Worm (Caenorhabditis elegans): ENCODE data around the gene C40A11.6.
"Not testable (repeated sequence)": the region's sequence is repeated elsewhere in the genome, so short reads cannot be mapped to it uniquely, and the experiment has no call there.

The C40A11.6 gene

ce11 chrII:2168374-2168773 is 22.9 kb upstream of the C40A11.6 start, which contains the start of gene fbxb-38:
TSS of gene fbxb-38 (minus strand) at chrII:2168763.
- TF ChIP-seq nhr-21 (tag; optimal IDR thresholded peaks at IDR 0.05) (no peak), Y55F3AM.14 (GFP tag; optimal IDR thresholded peaks at IDR 0.05) (no peak), peb-1 (tag; optimal IDR thresholded peaks at IDR 0.05) (no peak), dmd-4 (tag; optimal IDR thresholded peaks at IDR 0.05) (no peak), blmp-1 (tag; optimal IDR thresholded peaks at IDR 0.05; ENCODE audit: insufficient read depth) (no peak), lin-11 (tag; optimal IDR thresholded peaks at IDR 0.05) (no peak), unc-55 (GFP tag; optimal IDR thresholded peaks at IDR 0.05) (no peak), ceh-82 (tag; optimal IDR thresholded peaks at IDR 0.05) (no peak), fos-1 (tag; optimal IDR thresholded peaks at IDR 0.05) (no peak), mbf-1 (tag; optimal IDR thresholded peaks at IDR 0.05) (no peak)

ce11 chrII:2166376-2166775 is 20.9 kb upstream of the C40A11.6 start, which contains the start of gene C33C12.4:
TSS of gene C33C12.4 (minus strand) at chrII:2166476.
- TF ChIP-seq sma-3 (GFP tag; optimal IDR thresholded peaks at IDR 0.05), result no peak
- TF ChIP-seq ama-1 (optimal IDR thresholded peaks at IDR 0.05), result no peak

- TF ChIP-seq nhr-23, lin-11, ztf-4 (tag; optimal IDR thresholded peaks at IDR 0.05): not testable (repeated sequence)
Observed at ce11 chrII:2163370-2163882, 18.0 kb upstream of the C40A11.6 start, which contains the start of gene C33C12.11. TSS of gene C33C12.11 (minus strand) at chrII:2163832.

ce11 chrII:2153708-2154107 is 8.2 kb upstream of the C40A11.6 start, which contains the start of gene math-18:
TSS of gene math-18 (plus strand) at chrII:2154008.
- TF ChIP-seq unc-62 (GFP tag; optimal IDR thresholded peaks at IDR 0.05); zag-1 (tag; optimal IDR thresholded peaks at IDR 0.05); nhr-6 (tag; optimal IDR thresholded peaks at IDR 0.05): not testable (repeated sequence)

ce11 chrII:2152455-2152854 is 7.0 kb upstream of the C40A11.6 start:
- no peak for TF ChIP-seq mdl-1 (tag; optimal IDR thresholded peaks at IDR 0.05)
- peak; percentile 64 for TF ChIP-seq fos-1 (tag; optimal IDR thresholded peaks at IDR 0.05)

ce11 chrII:2150485-2150985 is 5.1 kb upstream of the C40A11.6 start, which contains the start of the genes C40A11.7 and C40A11.8:
TSS of gene C40A11.7 (minus strand) at chrII:2150585.
TSS of gene C40A11.8 (minus strand) at chrII:2150935.
- TF ChIP-seq gmeb-1 (tag; optimal IDR thresholded peaks at IDR 0.05) (no peak), ZK546.5 (tag; optimal IDR thresholded peaks at IDR 0.05) (no peak), dmd-4 (tag; optimal IDR thresholded peaks at IDR 0.05) (no peak), lsy-2 (tag; optimal IDR thresholded peaks at IDR 0.05) (no peak), mdl-1 (tag; optimal IDR thresholded peaks at IDR 0.05) (no peak), mab-5 (tag; optimal IDR thresholded peaks at IDR 0.05) (no peak), aly-2 (tag; optimal IDR thresholded peaks at IDR 0.05) (no peak), unc-55 (GFP tag; optimal IDR thresholded peaks at IDR 0.05) (no peak), C34F6.9 (tag; optimal IDR thresholded peaks at IDR 0.05) (no peak), elt-1 (tag; optimal IDR thresholded peaks at IDR 0.05) (no peak), R02D3.7 (tag; optimal IDR thresholded peaks at IDR 0.05) (no peak), fos-1 (tag; optimal IDR thresholded peaks at IDR 0.05) (no peak), nhr-21 (tag; optimal IDR thresholded peaks at IDR 0.05) (no peak), ztf-1 (GFP tag; conservative IDR thresholded peaks at IDR 0.05) (no peak), nhr-77 (tag; optimal IDR thresholded peaks at IDR 0.05) (no peak)

ce11 chrII:2146900-2147375 is 1.5 kb upstream of the C40A11.6 start, which contains the start of gene C40A11.2:
TSS of gene C40A11.2 (plus strand) at chrII:2146950.
- TF ChIP-seq ztf-1 (GFP tag; conservative IDR thresholded peaks at IDR 0.05) (no peak), nhr-237 (tag; optimal IDR thresholded peaks at IDR 0.05) (no peak), nhr-6 (tag; optimal IDR thresholded peaks at IDR 0.05) (no peak), dmd-4 (tag; optimal IDR thresholded peaks at IDR 0.05) (no peak), alr-1 (tag; optimal IDR thresholded peaks at IDR 0.05) (no peak), lin-13 (GFP tag; optimal IDR thresholded peaks at IDR 0.05) (no peak), sma-9 (GFP tag; optimal IDR thresholded peaks at IDR 0.05) (no peak), sma-9 (tag; optimal IDR thresholded peaks at IDR 0.05) (no peak), peb-1 (tag; optimal IDR thresholded peaks at IDR 0.05) (no peak), nhr-23 (tag; optimal IDR thresholded peaks at IDR 0.05) (no peak), aly-2 (tag; optimal IDR thresholded peaks at IDR 0.05) (no peak), nhr-25 (tag; optimal IDR thresholded peaks at IDR 0.05) (no peak), nhr-10 (tag; optimal IDR thresholded peaks at IDR 0.05) (no peak), ceh-82 (tag; optimal IDR thresholded peaks at IDR 0.05) (no peak), F13H6.1 (tag; optimal IDR thresholded peaks at IDR 0.05) (no peak), nhr-11 (tag; optimal IDR thresholded peaks at IDR 0.05) (no peak), ama-1 (optimal IDR thresholded peaks at IDR 0.05) (no peak), ztf-11 (tag; optimal IDR thresholded peaks at IDR 0.05) (no peak), crh-2 (tag; optimal IDR thresholded peaks at IDR 0.05) (no peak)

All from whole organism, L2 larva.